Fruit fly (Drosophila melanogaster) whole organism, wandering third instar larva: ENCODE data around the gene Npc2c.

Experiments
- ey ChIP-seq: fragments of 200-800 bp; sonication (Bioruptor generic); optimal IDR thresholded peaks from 2 replicates; lab custom pipeline; 2016; ENCODE audit warnings: missing biosample characterization, missing genetic modification characterization
- woc ChIP-seq: sonication (Bioruptor generic); optimal IDR thresholded peaks from 2 replicates; lab custom pipeline; 2016; ENCODE audit warnings: missing biosample characterization, mild to moderate bottlenecking, missing genetic modification characterization

DNA sequence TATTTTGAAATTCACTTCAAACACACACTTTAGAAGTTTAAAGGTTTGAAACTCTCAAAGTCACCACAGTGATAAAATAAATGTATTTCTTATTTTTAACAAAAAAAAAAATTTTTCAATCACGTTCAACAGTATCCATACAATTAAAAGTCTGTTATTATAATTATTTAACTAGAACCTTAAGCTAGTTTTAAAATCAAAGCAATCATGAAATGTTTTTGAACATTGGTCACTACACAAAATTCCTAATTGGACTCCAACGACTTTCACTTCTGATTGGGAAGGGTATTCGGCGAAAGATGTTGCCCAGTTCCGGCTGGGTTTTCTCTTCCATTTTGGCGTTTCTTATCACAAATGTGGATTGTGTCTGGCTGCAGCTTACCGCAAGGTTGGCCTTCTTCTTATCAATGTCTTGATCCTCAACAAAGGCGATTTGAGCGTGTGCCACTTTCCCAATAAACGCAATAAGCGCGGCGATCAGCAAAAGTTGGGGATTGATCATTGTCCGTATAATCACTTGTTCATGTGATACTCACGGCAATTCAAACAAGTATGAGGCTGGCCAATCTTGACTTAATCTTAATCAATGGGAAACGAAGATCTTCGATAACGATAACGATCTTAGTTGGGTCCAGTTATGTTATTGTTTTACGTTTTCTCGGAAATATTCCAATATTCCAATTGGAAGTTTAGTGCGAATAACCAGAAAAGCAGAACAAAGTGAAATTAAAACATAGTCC, 11.8 kb upstream of the Npc2c start:
- TF ChIP-seq ey (peak; percentile 63), woc (GFP tag; lab: Kevin White, UChicago) (peak; percentile 69)
